Worm (Caenorhabditis elegans) whole organism, L3 larva: ENCODE data around the gene T24F1.7.
A peak's percentile ranks its signal among the peaks of the same experiment; 100 is the strongest.

ENCODE experiments used
- R02D3.7 ChIP-seq: fragments of 150-350 bp; optimal IDR thresholded peaks from 2 replicates; lab custom pipeline; 2014; ENCODE audit warnings: missing biosample characterization, missing genetic modification characterization
- ZK546.5 ChIP-seq: sonication (generic microtip); optimal IDR thresholded peaks from 2 replicates; lab custom pipeline; 2017; ENCODE audit warnings: missing biosample characterization, missing genetic modification characterization
- ama-1 ChIP-seq: fragments of 150-350 bp; optimal IDR thresholded peaks from 2 replicates; lab custom pipeline; 2018
- ceh-16 ChIP-seq: sonication (generic microtip); optimal IDR thresholded peaks from 2 replicates; lab custom pipeline; 2017; ENCODE audit warnings: missing biosample characterization, missing genetic modification characterization
- ceh-28 ChIP-seq: fragments of 150-350 bp; optimal IDR thresholded peaks from 2 replicates; lab custom pipeline; 2014; ENCODE audit warnings: missing biosample characterization, missing genetic modification reagents, missing genetic modification characterization
- ceh-82 ChIP-seq: fragments of 150-350 bp; optimal IDR thresholded peaks from 2 replicates; lab custom pipeline; 2014; ENCODE audit warnings: missing biosample characterization, missing genetic modification characterization
- ceh-9 ChIP-seq: sonication (generic microtip); optimal IDR thresholded peaks from 2 replicates; lab custom pipeline; 2018; ENCODE audit warnings: missing biosample characterization, missing genetic modification characterization
- egl-27 ChIP-seq: sonication (generic microtip); optimal IDR thresholded peaks from 4 replicates; lab custom pipeline; 2017; ENCODE audit warnings: missing biosample characterization, missing genetic modification reagents, missing genetic modification characterization
- egl-5 ChIP-seq: fragments of 150-350 bp; optimal IDR thresholded peaks from 2 replicates; lab custom pipeline; 2017; ENCODE audit warnings: missing biosample characterization, missing genetic modification reagents, missing genetic modification characterization, inconsistent platforms
- elt-1 ChIP-seq: fragments of 150-350 bp; optimal IDR thresholded peaks from 2 replicates; lab custom pipeline; 2014; ENCODE audit warnings: missing biosample characterization, missing genetic modification characterization
- elt-2 ChIP-seq: sonication (generic microtip); optimal IDR thresholded peaks from 2 replicates; lab custom pipeline; 2016; ENCODE audit warnings: missing genetic modification reagents, mild to moderate bottlenecking, missing genetic modification characterization, missing compliant biosample characterization
- elt-3 ChIP-seq, 3 experiments: fragments of 150-350 bp in 1 of 3; sonication (generic microtip) in 2 of 3; optimal IDR thresholded peaks; 2 replicates in 2 of 3; 4 replicates in 1 of 3; lab custom pipeline; 2014 to 2017; ENCODE audit warnings: missing biosample characterization in 3 of 3, missing genetic modification characterization in 3 of 3
- eor-1 ChIP-seq, 2 experiments: fragments of 150-350 bp; optimal IDR thresholded peaks; 2 replicates each; lab custom pipeline; 2014 to 2018; ENCODE audit warnings: missing biosample characterization in 2 of 2, missing genetic modification characterization in 2 of 2
- fkh-2 ChIP-seq: fragments of 150-350 bp; optimal IDR thresholded peaks from 2 replicates; lab custom pipeline; 2014; ENCODE audit warnings: missing biosample characterization, missing genetic modification reagents, missing genetic modification characterization
- fos-1 ChIP-seq: fragments of 150-350 bp; optimal IDR thresholded peaks from 2 replicates; lab custom pipeline; 2014; ENCODE audit warnings: missing biosample characterization, missing genetic modification characterization
- hmg-11 ChIP-seq: sonication (generic microtip); optimal IDR thresholded peaks from 2 replicates; lab custom pipeline; 2016; ENCODE audit warnings: missing genetic modification characterization, missing compliant biosample characterization
- lin-15B ChIP-seq: fragments of 150-350 bp; optimal IDR thresholded peaks from 2 replicates; lab custom pipeline; 2014; ENCODE audit warnings: missing biosample characterization, missing genetic modification characterization
- lin-39 ChIP-seq: fragments of 150-350 bp; optimal IDR thresholded peaks from 2 replicates; lab custom pipeline; 2018; ENCODE audit warnings: missing biosample characterization, missing genetic modification reagents, missing genetic modification characterization
- lsy-12 ChIP-seq: sonication (generic microtip); optimal IDR thresholded peaks from 2 replicates; lab custom pipeline; 2016; ENCODE audit warnings: mild to moderate bottlenecking, missing genetic modification characterization, missing compliant biosample characterization
- mdl-1 ChIP-seq: fragments of 150-350 bp; optimal IDR thresholded peaks from 2 replicates; lab custom pipeline; 2014; ENCODE audit warnings: missing biosample characterization, missing genetic modification characterization
- nfya-1 ChIP-seq: sonication (generic microtip); optimal IDR thresholded peaks from 2 replicates; lab custom pipeline; 2017; ENCODE audit warnings: missing genetic modification characterization, mild to moderate bottlenecking, missing compliant biosample characterization, antibody characterized with exemption, moderate library complexity; ENCODE audit not compliant: insufficient read depth
- nhr-12 ChIP-seq: fragments of 150-350 bp; optimal IDR thresholded peaks from 2 replicates; lab custom pipeline; 2014; ENCODE audit warnings: missing biosample characterization, missing genetic modification characterization
- nhr-23 ChIP-seq: fragments of 150-350 bp; optimal IDR thresholded peaks from 2 replicates; lab custom pipeline; 2014; ENCODE audit warnings: missing biosample characterization, missing genetic modification reagents, missing genetic modification characterization
- nhr-25 ChIP-seq: sonication (generic microtip); optimal IDR thresholded peaks from 2 replicates; lab custom pipeline; 2017; ENCODE audit warnings: missing biosample characterization, missing genetic modification characterization
- nhr-28 ChIP-seq: fragments of 150-350 bp; optimal IDR thresholded peaks from 2 replicates; lab custom pipeline; 2014; ENCODE audit warnings: missing biosample characterization, missing genetic modification characterization
- nhr-43 ChIP-seq: sonication (generic microtip); optimal IDR thresholded peaks from 2 replicates; lab custom pipeline; 2016; ENCODE audit warnings: mild to moderate bottlenecking, missing genetic modification characterization, missing compliant biosample characterization; ENCODE audit not compliant: poor library complexity, severe bottlenecking
- nhr-67 ChIP-seq: fragments of 150-350 bp; optimal IDR thresholded peaks from 2 replicates; lab custom pipeline; 2014; ENCODE audit warnings: missing biosample characterization, missing genetic modification characterization
- nhr-77 ChIP-seq: fragments of 150-350 bp; optimal IDR thresholded peaks from 2 replicates; lab custom pipeline; 2014; ENCODE audit warnings: missing biosample characterization, missing genetic modification characterization
- pha-4 ChIP-seq: fragments of 150-350 bp; optimal IDR thresholded peaks from 2 replicates; lab custom pipeline; 2014; ENCODE audit warnings: missing biosample characterization, missing genetic modification reagents, missing genetic modification characterization
- pqm-1 ChIP-seq: fragments of 150-350 bp; optimal IDR thresholded peaks from 2 replicates; lab custom pipeline; 2017; ENCODE audit warnings: missing biosample characterization, missing genetic modification characterization, inconsistent platforms
- sea-2 ChIP-seq: fragments of 150-350 bp; sonication (generic microtip); optimal IDR thresholded peaks from 4 replicates; lab custom pipeline; 2014; ENCODE audit warnings: missing biosample characterization, missing genetic modification reagents, missing genetic modification characterization
- skn-1 ChIP-seq: fragments of 150-350 bp; optimal IDR thresholded peaks from 2 replicates; lab custom pipeline; 2014; ENCODE audit warnings: missing biosample characterization, missing genetic modification characterization
- snpc-4 ChIP-seq: fragments of 150-350 bp; optimal IDR thresholded peaks from 2 replicates; lab custom pipeline; 2014; ENCODE audit warnings: missing biosample characterization, missing genetic modification characterization
- tbx-2 ChIP-seq: sonication (generic microtip); optimal IDR thresholded peaks from 2 replicates; lab custom pipeline; 2016; ENCODE audit warnings: mild to moderate bottlenecking, missing genetic modification characterization, missing compliant biosample characterization
- unc-39 ChIP-seq: sonication (generic microtip); optimal IDR thresholded peaks from 4 replicates; lab custom pipeline; 2017; ENCODE audit warnings: missing biosample characterization, missing genetic modification characterization
- unc-62 ChIP-seq: fragments of 150-350 bp; sonication (generic microtip); optimal IDR thresholded peaks from 4 replicates; lab custom pipeline; 2014; ENCODE audit warnings: missing biosample characterization, missing genetic modification reagents, missing genetic modification characterization
- ztf-11 ChIP-seq: fragments of 150-350 bp; optimal IDR thresholded peaks from 2 replicates; lab custom pipeline; 2014; ENCODE audit warnings: missing biosample characterization, missing genetic modification characterization

The T24F1.7 gene

ce11 chrII:11293433-11293832, 18.9 kb upstream of the T24F1.7 start, which contains the start of gene C47G2.4:
Gene C47G2.4, minus strand, starts transcription at chrII:11293606.
- TF ChIP-seq pqm-1 (tag; lab: Kevin White, UChicago) = peak; percentile 17
- no peak for TF ChIP-seq fos-1 (tag; lab: Kevin White, UChicago)
- peak; percentile 72 for TF ChIP-seq nhr-25 (tag; lab: Kevin White, UChicago)
- TF ChIP-seq lin-39 (tag; lab: Kevin White, UChicago) = peak; percentile 43
- peak; percentile 29 for TF ChIP-seq elt-2 (tag; lab: Kevin White, UChicago)
- TF ChIP-seq elt-1 = peak; percentile 42
- no peak for TF ChIP-seq unc-39 (tag; lab: Kevin White, UChicago)
- TF ChIP-seq ceh-82 (tag; lab: Kevin White, UChicago) = no peak
- TF ChIP-seq hmg-11 (tag; lab: Kevin White, UChicago) = peak; percentile 39
- TF ChIP-seq snpc-4 (tag; lab: Kevin White, UChicago) = peak; percentile 84
- TF ChIP-seq unc-62 (GFP tag; lab: Kevin White, UChicago) = no peak
- no peak for TF ChIP-seq elt-3 (tag; optimal IDR thresholded peaks at IDR 0.05; lab: Kevin White, UChicago)
- TF ChIP-seq fkh-2 = no peak
- TF ChIP-seq nfya-1 (tag; lab: Kevin White, UChicago) = peak; percentile 65
- no peak for TF ChIP-seq lsy-12 (tag; lab: Kevin White, UChicago)
- peak; percentile 49 for TF ChIP-seq ceh-28
- TF ChIP-seq nhr-43 (tag; lab: Kevin White, UChicago) = peak; percentile 53
- TF ChIP-seq pha-4 (tag; lab: Kevin White, UChicago) = peak; percentile 69
- TF ChIP-seq nhr-12 = no peak
- TF ChIP-seq lin-15B (tag; lab: Kevin White, UChicago) = peak; percentile 83
- TF ChIP-seq nhr-23 = peak; percentile 80
- TF ChIP-seq R02D3.7 (tag; lab: Kevin White, UChicago) = peak; percentile 39

DNA sequence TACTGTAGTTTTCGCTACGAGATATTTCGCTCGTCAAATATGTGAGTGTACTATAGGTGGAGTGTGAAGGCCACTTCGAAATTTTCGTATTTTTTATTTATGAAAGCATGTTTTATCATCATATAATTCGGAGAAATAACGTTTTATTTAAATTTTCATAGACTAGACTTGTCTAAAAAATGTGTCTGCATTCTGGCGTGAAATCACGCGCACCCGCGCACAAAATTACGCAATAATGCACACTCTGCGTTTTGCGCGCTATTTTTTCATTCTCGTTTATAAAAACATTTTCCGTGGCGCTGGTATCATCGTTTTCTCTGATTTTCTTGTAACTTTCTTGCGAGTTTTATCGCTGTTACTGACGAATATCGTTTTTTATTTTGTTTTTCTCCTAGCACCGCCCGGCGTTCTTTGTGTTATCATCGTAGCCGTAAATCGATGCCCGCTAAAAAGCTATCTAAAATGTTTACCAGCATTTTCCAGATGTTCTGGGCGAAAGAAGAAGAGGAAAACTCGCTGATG, 15.0 kb upstream of the T24F1.7 start, which contains the start of gene saps-1:
saps-1 (plus strand) TSS at position 472 of the 522 bp plus-strand sequence.
- peak; percentile 35 for TF ChIP-seq hmg-11 (tag; lab: Kevin White, UChicago)
- no peak for TF ChIP-seq egl-5 (tag; lab: Kevin White, UChicago)
- TF ChIP-seq elt-2 (tag; lab: Kevin White, UChicago) = peak; percentile 6
- TF ChIP-seq lsy-12 (tag; lab: Kevin White, UChicago) = no peak
- no peak for TF ChIP-seq R02D3.7 (tag; lab: Kevin White, UChicago)
- TF ChIP-seq ceh-9 (tag; lab: Kevin White, UChicago) = no peak
- TF ChIP-seq lin-39 (tag; lab: Kevin White, UChicago) = no peak
- peak; percentile 3 for TF ChIP-seq pha-4 (tag; lab: Kevin White, UChicago)

ce11 chrII:11301059-11301458, 11.3 kb upstream of the T24F1.7 start, which contains the start of gene raga-1:
Gene raga-1, plus strand, starts transcription at chrII:11301359.
- TF ChIP-seq mdl-1 (no peak), nhr-77 (tag; lab: Kevin White, UChicago) (no peak), R02D3.7 (tag; lab: Kevin White, UChicago) (no peak), ama-1 (lab: Kevin White, UChicago) (no peak), tbx-2 (tag; lab: Kevin White, UChicago) (no peak), fkh-2 (no peak), nhr-67 (no peak), ceh-16 (tag; lab: Kevin White, UChicago) (no peak), ceh-28 (no peak), snpc-4 (tag; lab: Kevin White, UChicago) (no peak), unc-62 (GFP tag; lab: Kevin White, UChicago) (no peak), nhr-12 (no peak)

DNA sequence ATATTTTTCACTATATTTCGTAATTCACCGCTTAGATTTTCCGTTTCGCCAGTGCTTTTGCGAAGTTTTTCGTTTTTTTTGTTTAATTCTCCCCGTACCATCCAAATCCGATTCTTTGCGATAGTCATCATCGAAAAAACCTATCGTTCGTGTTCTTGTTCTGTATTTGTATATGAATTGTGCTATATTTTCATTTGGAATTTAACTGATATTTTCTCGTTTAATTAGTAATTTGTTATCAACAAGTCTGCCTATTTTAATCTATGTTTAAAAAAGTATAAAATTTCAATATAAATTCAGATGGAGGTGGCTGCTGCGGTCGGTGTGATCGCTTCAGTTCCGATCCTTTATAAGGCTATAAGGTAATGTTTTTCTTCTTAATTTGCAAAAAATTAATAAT, 9.7 kb upstream of the T24F1.7 start, which contains the start of gene samp-1:
samp-1 (plus strand) TSS at position 301 of the 400 bp plus-strand sequence.
- no peak for TF ChIP-seq egl-27
- TF ChIP-seq ama-1 (lab: Kevin White, UChicago) = no peak
- TF ChIP-seq unc-62 (GFP tag; lab: Kevin White, UChicago) = no peak
- TF ChIP-seq nhr-23 = no peak
- TF ChIP-seq ceh-16 (tag; lab: Kevin White, UChicago) = no peak
- no peak for TF ChIP-seq ceh-28
- TF ChIP-seq eor-1 (tag; optimal IDR thresholded peaks at IDR 0.05; lab: Kevin White, UChicago) = no peak
- no peak for TF ChIP-seq sea-2 (GFP tag; lab: Kevin White, UChicago)
- TF ChIP-seq nhr-77 (tag; lab: Kevin White, UChicago) = no peak
- TF ChIP-seq snpc-4 (tag; lab: Kevin White, UChicago) = no peak
- TF ChIP-seq lsy-12 (tag; lab: Kevin White, UChicago) = no peak
- TF ChIP-seq skn-1 (tag; lab: Kevin White, UChicago) = no peak
- TF ChIP-seq elt-3 (tag; optimal IDR thresholded peaks at IDR 0.05; lab: Kevin White, UChicago) = no peak
- TF ChIP-seq ZK546.5 (tag; lab: Kevin White, UChicago) = no peak
- TF ChIP-seq nhr-28 = no peak
- TF ChIP-seq ztf-11 = no peak
